Worm (Caenorhabditis elegans): ENCODE results near the gene C53D6.4.

DNA sequence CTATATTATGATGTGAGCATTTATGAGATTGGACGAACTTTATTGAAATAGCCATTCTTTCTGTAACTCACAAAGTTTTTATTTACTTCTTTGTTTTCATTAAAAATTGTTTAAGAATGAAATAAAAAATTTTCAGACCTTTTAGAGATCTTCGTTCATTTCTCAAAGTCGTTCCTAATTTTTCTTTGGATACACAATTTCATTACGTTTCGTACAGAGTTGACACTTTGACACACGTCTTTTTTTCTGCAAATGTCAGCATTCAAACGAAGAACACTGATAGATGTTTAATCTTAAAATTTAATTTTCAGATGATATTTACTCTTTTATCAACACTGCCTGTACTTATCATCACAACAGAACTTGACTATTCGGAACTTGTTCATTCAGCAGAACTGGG lies 4.3 kb downstream of the C53D6.4 start, which contains the start of gene acc-2:
- TF ChIP-seq nhr-11 (tag; optimal IDR thresholded peaks at IDR 0.05) (no peak), ttx-3 (tag; optimal IDR thresholded peaks at IDR 0.05) (no peak), unc-55 (GFP tag; optimal IDR thresholded peaks at IDR 0.05) (no peak), C38D4.7 (GFP tag; optimal IDR thresholded peaks at IDR 0.05) (no peak), ama-1 (optimal IDR thresholded peaks at IDR 0.05) (no peak), tbx-7 (tag; optimal IDR thresholded peaks at IDR 0.05) (no peak), unc-42 (tag; optimal IDR thresholded peaks at IDR 0.05) (no peak), eyg-1 (tag; optimal IDR thresholded peaks at IDR 0.05) (no peak), rnt-1 (tag; optimal IDR thresholded peaks at IDR 0.05) (no peak)

Data from whole organism, late embryonic.